Fruit fly (Drosophila melanogaster) whole organism, embryonic: Measurements from ENCODE around the gene MRG15.

Source experiments
- CG10543 ChIP-seq: fragments of 200-800 bp; sonication (Bioruptor generic); optimal IDR thresholded peaks from 3 replicates; lab custom pipeline; 2017; ENCODE audit warnings: missing biosample characterization, mild to moderate bottlenecking, missing genetic modification characterization, moderate library complexity
- CG10979 ChIP-seq: fragments of 200-800 bp; sonication (Bioruptor generic); optimal IDR thresholded peaks from 2 replicates; lab custom pipeline; 2018; ENCODE audit warnings: missing biosample characterization, mild to moderate bottlenecking, missing genetic modification characterization, moderate library complexity
- CG11560 ChIP-seq: fragments of 200-800 bp; sonication (Bioruptor generic); IDR thresholded peaks from 3 replicates; pipeline ENCODE4 v1.3.6; 2022; ENCODE audit warnings: missing biosample characterization, missing genetic modification characterization
- CG11695 ChIP-seq: fragments of 200-800 bp; sonication (Bioruptor generic); IDR thresholded peaks from 3 replicates; pipeline ENCODE4 v1.3.6; 2022; ENCODE audit warnings: missing biosample characterization, missing genetic modification characterization
- CG12391 ChIP-seq: fragments of 200-800 bp; sonication (Bioruptor generic); optimal IDR thresholded peaks from 3 replicates; lab custom pipeline; 2018; ENCODE audit warnings: missing biosample characterization, mild to moderate bottlenecking, missing genetic modification characterization, moderate library complexity
- CG13424 ChIP-seq: fragments of 200-800 bp; sonication (Bioruptor generic); optimal IDR thresholded peaks from 2 replicates; lab custom pipeline; 2019; ENCODE audit warnings: missing biosample characterization, mild to moderate bottlenecking, missing genetic modification characterization, moderate library complexity
- CG14667 ChIP-seq: fragments of 200-800 bp; sonication (Bioruptor generic); IDR thresholded peaks from 2 replicates; pipeline ENCODE4 v1.3.6; 2022; ENCODE audit warnings: missing biosample characterization, missing genetic modification characterization
- CG17612 ChIP-seq: fragments of 200-800 bp; sonication (Bioruptor generic); IDR thresholded peaks from 2 replicates; pipeline ENCODE4 v1.3.6; 2022; ENCODE audit warnings: missing biosample characterization, missing genetic modification characterization
- CG2120 ChIP-seq: fragments of 200-800 bp; sonication (Bioruptor generic); optimal IDR thresholded peaks from 3 replicates; lab custom pipeline; 2016; ENCODE audit warnings: missing biosample characterization, missing genetic modification characterization
- CG30431 ChIP-seq: fragments of 200-800 bp; sonication (Bioruptor generic); optimal IDR thresholded peaks from 2 replicates; lab custom pipeline; 2017; ENCODE audit warnings: missing biosample characterization, missing genetic modification characterization
- CG33557 ChIP-seq: fragments of 200-800 bp; sonication (Bioruptor generic); optimal IDR thresholded peaks from 2 replicates; lab custom pipeline; 2019; ENCODE audit warnings: missing biosample characterization, mild to moderate bottlenecking, missing genetic modification characterization, moderate library complexity
- CG5953 ChIP-seq: fragments of 200-800 bp; sonication (Bioruptor generic); IDR thresholded peaks from 2 replicates; pipeline ENCODE4 v1.3.6; 2022; ENCODE audit warnings: missing biosample characterization, missing genetic modification characterization
- CG7839 ChIP-seq: fragments of 200-800 bp; sonication (Bioruptor generic); optimal IDR thresholded peaks from 3 replicates; lab custom pipeline; 2018; ENCODE audit warnings: missing biosample characterization, mild to moderate bottlenecking, missing genetic modification characterization, moderate library complexity
- CG7928 ChIP-seq: fragments of 200-800 bp; sonication (Bioruptor generic); optimal IDR thresholded peaks from 2 replicates; lab custom pipeline; 2017; ENCODE audit warnings: missing biosample characterization, mild to moderate bottlenecking, missing genetic modification characterization
- CG8089 ChIP-seq: fragments of 200-800 bp; sonication (Bioruptor generic); optimal IDR thresholded peaks from 3 replicates; lab custom pipeline; 2016; ENCODE audit warnings: missing biosample characterization, missing genetic modification characterization
- CG8359 ChIP-seq: fragments of 200-800 bp; sonication (Bioruptor generic); optimal IDR thresholded peaks from 2 replicates; lab custom pipeline; 2017; ENCODE audit warnings: missing biosample characterization, mild to moderate bottlenecking, missing genetic modification characterization, borderline replicate concordance
- CHES-1-like ChIP-seq: fragments of 200-800 bp; sonication (Bioruptor generic); optimal IDR thresholded peaks from 2 replicates; lab custom pipeline; 2016; ENCODE audit warnings: missing biosample characterization, missing genetic modification characterization
- Doc3 ChIP-seq: fragments of 200-800 bp; sonication (Bioruptor generic); IDR thresholded peaks from 3 replicates; pipeline ENCODE4 v1.3.6; 2022; ENCODE audit warnings: missing biosample characterization, missing genetic modification characterization; ENCODE audit not compliant: partially characterized antibody
- Eip74EF ChIP-seq, 2 experiments: fragments of 200-800 bp in 1 of 2; fragments of >200 bp in 1 of 2; sonication (Bioruptor generic) in 1 of 2; optimal IDR thresholded peaks; 2 replicates each; lab custom pipeline; 2017 to 2019; ENCODE audit warnings: missing biosample characterization in 2 of 2, missing genetic modification characterization in 2 of 2, mild to moderate bottlenecking in 1 of 2, moderate library complexity in 1 of 2
- HLH54F ChIP-seq: fragments of 200-800 bp; sonication (Bioruptor generic); optimal IDR thresholded peaks from 3 replicates; lab custom pipeline; 2016; ENCODE audit warnings: missing biosample characterization, missing genetic modification characterization
- Hr39 ChIP-seq: fragments of >200 bp; optimal IDR thresholded peaks from 2 replicates; lab custom pipeline; 2017
- Hr78 ChIP-seq, 2 experiments: fragments of 200-800 bp in 1 of 2; fragments of >200 bp in 1 of 2; sonication (Bioruptor generic) in 1 of 2; optimal IDR thresholded peaks; 2 replicates each; lab custom pipeline; 2017 to 2019; ENCODE audit warnings: missing biosample characterization in 2 of 2, missing genetic modification characterization in 2 of 2, mild to moderate bottlenecking in 1 of 2, moderate library complexity in 1 of 2
- Hsf ChIP-seq: fragments of 200-800 bp; sonication (Bioruptor generic); optimal IDR thresholded peaks from 3 replicates; lab custom pipeline; 2016; ENCODE audit warnings: missing biosample characterization, missing genetic modification characterization
- Jarid2 ChIP-seq: fragments of 200-800 bp; sonication (Bioruptor generic); optimal IDR thresholded peaks from 3 replicates; lab custom pipeline; 2017; ENCODE audit warnings: mild to moderate bottlenecking, missing biosample characterization, missing genetic modification reagents, missing genetic modification characterization
- Oli ChIP-seq: fragments of 200-800 bp; sonication (Bioruptor generic); optimal IDR thresholded peaks from 2 replicates; lab custom pipeline; 2018; ENCODE audit warnings: missing biosample characterization, mild to moderate bottlenecking, missing genetic modification characterization, moderate library complexity
- Ptx1 ChIP-seq: fragments of 200-800 bp; sonication (Bioruptor generic); IDR thresholded peaks from 2 replicates; pipeline ENCODE4 v1.3.6; 2022; ENCODE audit warnings: missing biosample characterization, missing genetic modification characterization
- Ravus ChIP-seq: fragments of 200-800 bp; sonication (Bioruptor generic); IDR thresholded peaks from 2 replicates; pipeline ENCODE4 v1.3.6; 2022; ENCODE audit warnings: missing biosample characterization, missing genetic modification characterization
- Six4 ChIP-seq: fragments of 200-800 bp; sonication (Bioruptor generic); optimal IDR thresholded peaks from 2 replicates; lab custom pipeline; 2016; ENCODE audit warnings: missing biosample characterization, missing genetic modification characterization
- ato ChIP-seq: fragments of 200-800 bp; sonication (Bioruptor generic); IDR thresholded peaks from 2 replicates; pipeline ENCODE4 v1.3.6; 2022; ENCODE audit warnings: missing biosample characterization, missing genetic modification characterization; ENCODE audit not compliant: partially characterized antibody
- bigmax ChIP-seq: fragments of 200-800 bp; sonication (Bioruptor generic); optimal IDR thresholded peaks from 2 replicates; lab custom pipeline; 2018; ENCODE audit warnings: missing biosample characterization, mild to moderate bottlenecking, missing genetic modification characterization
- chinmo ChIP-seq: fragments of 200-800 bp; sonication (Bioruptor generic); IDR thresholded peaks from 4 replicates; pipeline ENCODE4 v1.3.6; 2022; ENCODE audit warnings: missing biosample characterization, missing genetic modification characterization; ENCODE audit not compliant: partially characterized antibody
- dati ChIP-seq: fragments of 200-800 bp; sonication (Bioruptor generic); IDR thresholded peaks from 2 replicates; pipeline ENCODE4 v1.3.6; 2022; ENCODE audit warnings: missing biosample characterization, missing genetic modification characterization
- dmrt11E ChIP-seq: fragments of 200-800 bp; sonication (Bioruptor generic); optimal IDR thresholded peaks from 3 replicates; lab custom pipeline; 2018; ENCODE audit warnings: missing biosample characterization, mild to moderate bottlenecking, missing genetic modification characterization, moderate library complexity
- emc ChIP-seq: fragments of 200-800 bp; sonication (Bioruptor generic); optimal IDR thresholded peaks from 2 replicates; lab custom pipeline; 2016; ENCODE audit warnings: missing biosample characterization, missing genetic modification characterization
- esg ChIP-seq: fragments of 200-800 bp; sonication (Bioruptor generic); conservative IDR thresholded peaks from 2 replicates; pipeline ENCODE4 v1.3.6; 2022; ENCODE audit warnings: missing biosample characterization, missing genetic modification characterization
- gem ChIP-seq: fragments of 200-800 bp; sonication (Bioruptor generic); optimal IDR thresholded peaks from 2 replicates; lab custom pipeline; 2019; ENCODE audit warnings: missing biosample characterization, mild to moderate bottlenecking, missing genetic modification characterization, moderate library complexity
- grau ChIP-seq: fragments of 200-800 bp; optimal IDR thresholded peaks from 3 replicates; lab custom pipeline; 2019; ENCODE audit warnings: missing biosample characterization, mild to moderate bottlenecking, missing genetic modification characterization, moderate library complexity
- ind ChIP-seq: fragments of 200-800 bp; sonication (Bioruptor generic); optimal IDR thresholded peaks from 3 replicates; lab custom pipeline; 2016; ENCODE audit warnings: missing biosample characterization, missing genetic modification characterization
- mirr ChIP-seq: fragments of 200-800 bp; sonication (Bioruptor generic); optimal IDR thresholded peaks from 3 replicates; lab custom pipeline; 2018; ENCODE audit warnings: missing biosample characterization, mild to moderate bottlenecking, missing genetic modification characterization
- nmo ChIP-seq: fragments of 200-800 bp; sonication (Bioruptor generic); optimal IDR thresholded peaks from 2 replicates; lab custom pipeline; 2018; ENCODE audit warnings: missing biosample characterization, mild to moderate bottlenecking, missing genetic modification characterization, moderate library complexity
- peb ChIP-seq: fragments of 200-800 bp; sonication (Bioruptor generic); IDR thresholded peaks from 2 replicates; pipeline ENCODE4 v1.3.6; 2022; ENCODE audit warnings: missing biosample characterization, missing genetic modification characterization
- psq ChIP-seq: fragments of 200-800 bp; sonication (Bioruptor generic); optimal IDR thresholded peaks from 2 replicates; lab custom pipeline; 2017; ENCODE audit warnings: missing biosample characterization, missing genetic modification characterization
- repo ChIP-seq: fragments of 200-800 bp; sonication (Bioruptor generic); optimal IDR thresholded peaks from 2 replicates; lab custom pipeline; 2016; ENCODE audit warnings: missing biosample characterization, missing genetic modification characterization
- seq ChIP-seq: fragments of 200-800 bp; sonication (Bioruptor generic); IDR thresholded peaks from 2 replicates; pipeline ENCODE4 v1.3.6; 2022; ENCODE audit warnings: missing biosample characterization, missing genetic modification characterization
- sima ChIP-seq: fragments of 200-800 bp; sonication (Bioruptor generic); optimal IDR thresholded peaks from 2 replicates; lab custom pipeline; 2016; ENCODE audit warnings: missing biosample characterization, missing genetic modification characterization
- sisA ChIP-seq: fragments of 200-800 bp; sonication (Bioruptor generic); IDR thresholded peaks from 2 replicates; pipeline ENCODE4 v1.3.6; 2022; ENCODE audit warnings: missing biosample characterization, missing genetic modification characterization
- tgo ChIP-seq: fragments of 200-800 bp; sonication (Bioruptor generic); IDR thresholded peaks from 3 replicates; pipeline ENCODE4 v1.3.6; 2022; ENCODE audit warnings: missing biosample characterization, missing genetic modification characterization
- tna ChIP-seq: fragments of 200-800 bp; sonication (Bioruptor generic); IDR thresholded peaks from 2 replicates; pipeline ENCODE4 v1.3.6; 2022; ENCODE audit warnings: missing biosample characterization, missing genetic modification characterization; ENCODE audit not compliant: partially characterized antibody
- vvl ChIP-seq: fragments of 200-800 bp; sonication (Bioruptor generic); IDR thresholded peaks from 2 replicates; pipeline ENCODE4 v1.3.6; 2022; ENCODE audit warnings: missing biosample characterization, missing genetic modification characterization

The MRG15 gene

dm6 chr3R:15262710-15263672 lies 14.9 kb downstream of the MRG15 start, which contains the start of the genes eIF2gamma and Set (continued):
- TF ChIP-seq dati (no peak), tna (GFP tag; lab: Robert Waterston, UW) (peak; percentile 98), CG11560 (tag; lab: Robert Waterston, UW) (no peak), Six4 (GFP tag; lab: Kevin White, UChicago) (no peak), HLH54F (GFP tag; lab: Kevin White, UChicago) (peak; percentile 29), esg (GFP tag; lab: Robert Waterston, UW) (no peak), CG7839 (no peak), psq (GFP tag; lab: Kevin White, UChicago) (no peak), CG10979 (tag; lab: Kevin White, UChicago) (peak; percentile 10), ato (GFP tag; lab: Robert Waterston, UW) (peak; percentile 99), emc (GFP tag; lab: Kevin White, UChicago) (no peak), ind (no peak), bigmax (GFP tag; lab: Kevin White, UChicago) (peak; percentile 95), Hr78 (GFP tag; optimal IDR thresholded peaks at IDR 0.05; lab: Kevin White, UChicago) (no peak), CG33557 (GFP tag; lab: Kevin White, UChicago) (no peak), peb (no peak), CG30431 (GFP tag; lab: Kevin White, UChicago) (no peak), Ravus (GFP tag; lab: Robert Waterston, UW) (no peak), Hr39 (lab: Kevin White, UChicago) (no peak), chinmo (peak; percentile 95), CG2120 (GFP tag; lab: Kevin White, UChicago) (peak; percentile 61), CG10543 (GFP tag; lab: Kevin White, UChicago) (peak; percentile 29), CHES-1-like (peak; percentile 43), CG11695 (GFP tag; lab: Robert Waterston, UW) (no peak), nmo (GFP tag; lab: Kevin White, UChicago) (peak; percentile 54), mirr (GFP tag; lab: Kevin White, UChicago) (no peak), CG14667 (no peak), seq (0 out of 2 replicates have a peak, but pooled peaks have one; percentile 11), dmrt11E (tag; lab: Kevin White, UChicago) (no peak), sima (GFP tag; lab: Kevin White, UChicago) (no peak), CG12391 (tag; lab: Kevin White, UChicago) (peak; percentile 22), Eip74EF (GFP tag; optimal IDR thresholded peaks at IDR 0.05; lab: Kevin White, UChicago) (no peak), tgo (GFP tag; lab: Robert Waterston, UW) (no peak), Hsf (GFP tag; lab: Kevin White, UChicago) (peak; percentile 19), repo (GFP tag; lab: Kevin White, UChicago) (no peak), vvl (GFP tag; lab: Robert Waterston, UW) (peak; percentile 52), Ptx1 (no peak; the same call in 1 of the 2 replicates), CG13424 (tag; lab: Kevin White, UChicago) (no peak), Jarid2 (GFP tag; lab: Kevin White, UChicago) (no peak), sisA (no peak), CG8089 (no peak), grau (tag; lab: Kevin White, UChicago) (no peak), CG7928 (GFP tag; lab: Kevin White, UChicago) (peak; percentile 7), CG17612 (no peak), CG5953 (GFP tag; lab: Robert Waterston, UW) (no peak), Oli (tag; lab: Kevin White, UChicago) (no peak), Doc3 (peak; percentile 85), gem (tag; lab: Kevin White, UChicago) (no peak), CG8359 (GFP tag; lab: Kevin White, UChicago) (no peak)
